Fruit fly (Drosophila melanogaster): ENCODE results near the gene CG33927.

- peak; percentile 41 to 72 for TF ChIP-seq CTCF (optimal IDR thresholded peaks at IDR 0.05)
- TF ChIP-seq CG8478 (optimal IDR thresholded peaks at IDR 0.05) = no peak
Measured at dm6 chr3R:4705167-4705566, 14.8 kb upstream of the CG33927 start.

Data from S2 (cell line).